Fruit fly (Drosophila melanogaster) whole organism, embryonic: ENCODE data around the gene Cht5.

Experiments used
- HLH3B ChIP-seq: fragments of 200-800 bp; sonication (Bioruptor generic); IDR thresholded peaks from 2 replicates; pipeline ENCODE4 v1.3.6; 2022; ENCODE audit warnings: missing biosample characterization, missing genetic modification characterization
- bab2 ChIP-seq: fragments of 200-800 bp; sonication (Bioruptor generic); optimal IDR thresholded peaks from 2 replicates; lab custom pipeline; 2016; ENCODE audit warnings: missing biosample characterization, missing genetic modification characterization
- fd96Cb ChIP-seq: fragments of 200-800 bp; sonication (Bioruptor generic); optimal IDR thresholded peaks from 2 replicates; lab custom pipeline; 2018; ENCODE audit warnings: missing biosample characterization, mild to moderate bottlenecking, missing genetic modification characterization, moderate library complexity
- hb ChIP-seq: fragments of 200-800 bp; sonication (Bioruptor generic); IDR thresholded peaks from 3 replicates; pipeline ENCODE4 v1.3.6; 2022; ENCODE audit warnings: missing biosample characterization, missing genetic modification characterization; ENCODE audit not compliant: partially characterized antibody
- insv ChIP-seq, 2 experiments: fragments of 200-800 bp; sonication (Bioruptor generic); optimal IDR thresholded peaks; 3 replicates each; lab custom pipeline; 2016 to 2018; ENCODE audit warnings: missing biosample characterization in 2 of 2, missing genetic modification characterization in 2 of 2

- TF ChIP-seq HLH3B (GFP tag; lab: Robert Waterston, UW) (no peak), hb (GFP tag; lab: Robert Waterston, UW) (no peak), insv (GFP tag; optimal IDR thresholded peaks at IDR 0.05; lab: Kevin White, UChicago) (no peak), bab2 (GFP tag; lab: Kevin White, UChicago) (no peak), fd96Cb (no peak)
Observed at dm6 chr3R:13815022-13815440, 47.7 kb downstream of the Cht5 start.
